1 fruit fly cellular context compared by ENCODE assay signal in genomic region chr3L:20900996-20901395, dm6.
TF ChIP-seq lines count a peak whose summit lies in the region.

No protein-coding gene starts in this region.

TF ChIP-seq in whole organism, embryonic, 481 proteins besides CTCF, POLR2A, EP300 and RAD21 (continued from another document):
- no peak for TF ChIP-seq CG11695 (GFP tag; IDR thresholded peaks at IDR 0.05; lab: Robert Waterston, UW)
- peak; percentile 77 for TF ChIP-seq sens (GFP tag; lab: Kevin White, UChicago)
- TF ChIP-seq CG7357 (GFP tag; IDR thresholded peaks at IDR 0.05; lab: Robert Waterston, UW) = no peak
- peak; percentile 33; the same call in 1 of the 2 replicates for TF ChIP-seq CG10959 (GFP tag; IDR thresholded peaks at IDR 0.05; lab: Robert Waterston, UW)
- no peak for TF ChIP-seq tx (GFP tag; optimal IDR thresholded peaks at IDR 0.05; lab: Kevin White, UChicago)
- no peak for TF ChIP-seq CG9727 (GFP tag; optimal IDR thresholded peaks at IDR 0.05; lab: Kevin White, UChicago)
- TF ChIP-seq CG15514 (GFP tag; optimal IDR thresholded peaks at IDR 0.05; lab: Kevin White, UChicago) = peak; percentile 30
- no peak for TF ChIP-seq psq (GFP tag; optimal IDR thresholded peaks at IDR 0.05; lab: Kevin White, UChicago)
- TF ChIP-seq nau (GFP tag; optimal IDR thresholded peaks at IDR 0.05; lab: Kevin White, UChicago) = peak; percentile 28
- TF ChIP-seq CG17802 (tag; optimal IDR thresholded peaks at IDR 0.05; lab: Kevin White, UChicago) = no peak
- no peak for TF ChIP-seq CG7745 (tag; optimal IDR thresholded peaks at IDR 0.05; lab: Kevin White, UChicago)
- TF ChIP-seq btn (GFP tag; optimal IDR thresholded peaks at IDR 0.05; lab: Kevin White, UChicago) = no peak
- no peak for TF ChIP-seq klu (GFP tag; IDR thresholded peaks at IDR 0.05; lab: Robert Waterston, UW)
- TF ChIP-seq gem (tag; optimal IDR thresholded peaks at IDR 0.05; lab: Kevin White, UChicago) = peak; percentile 11
- no peak for TF ChIP-seq Ssrp (tag; optimal IDR thresholded peaks at IDR 0.05; lab: Kevin White, UChicago)
- no peak for TF ChIP-seq MESR4 (GFP tag; optimal IDR thresholded peaks at IDR 0.05; lab: Kevin White, UChicago)
- peak; percentile 47; the same call in 1 of the 3 replicates for TF ChIP-seq Mrtf (GFP tag; IDR thresholded peaks at IDR 0.05; lab: Robert Waterston, UW)
- TF ChIP-seq ATbp (GFP tag; optimal IDR thresholded peaks at IDR 0.05; lab: Kevin White, UChicago) = peak; percentile 56
- no peak for TF ChIP-seq Drgx (GFP tag; IDR thresholded peaks at IDR 0.05; lab: Robert Waterston, UW)
- TF ChIP-seq bbx (GFP tag; IDR thresholded peaks at IDR 0.05; lab: Robert Waterston, UW; ENCODE audit: partially characterized antibody) = no peak
- no peak for TF ChIP-seq CG15696 (tag; optimal IDR thresholded peaks at IDR 0.05; lab: Kevin White, UChicago)
- TF ChIP-seq CG32772 (GFP tag; IDR thresholded peaks at IDR 0.05; lab: Robert Waterston, UW) = no peak
- peak; percentile 12 for TF ChIP-seq Asciz (GFP tag; optimal IDR thresholded peaks at IDR 0.05; lab: Kevin White, UChicago)
- no peak for TF ChIP-seq TFAM (GFP tag; optimal IDR thresholded peaks at IDR 0.05; lab: Kevin White, UChicago)
- peak; percentile 56 for TF ChIP-seq caup (GFP tag; optimal IDR thresholded peaks at IDR 0.05; lab: Kevin White, UChicago; ENCODE audit: severe bottlenecking)
- TF ChIP-seq Poxn (GFP tag; IDR thresholded peaks at IDR 0.05; lab: Robert Waterston, UW) = no peak
- TF ChIP-seq Deaf1 (tag; optimal IDR thresholded peaks at IDR 0.05; lab: Kevin White, UChicago) = no peak
- 0 out of 2 replicates have a peak, but pooled peaks have one; percentile 24 for TF ChIP-seq CG11696 (GFP tag; IDR thresholded peaks at IDR 0.05; lab: Robert Waterston, UW)
- TF ChIP-seq CG12071 (GFP tag; optimal IDR thresholded peaks at IDR 0.05; lab: Kevin White, UChicago) = peak; percentile 13
- no peak for TF ChIP-seq ase (GFP tag; IDR thresholded peaks at IDR 0.05; lab: Robert Waterston, UW)
- no peak for TF ChIP-seq CG17359 (tag; optimal IDR thresholded peaks at IDR 0.05; lab: Kevin White, UChicago)
- no peak for TF ChIP-seq so (GFP tag; IDR thresholded peaks at IDR 0.05; lab: Robert Waterston, UW)
- TF ChIP-seq Awh (GFP tag; IDR thresholded peaks at IDR 0.05; lab: Robert Waterston, UW) = 0 out of 2 replicates have a peak, but pooled peaks have one; percentile 26
- no peak for TF ChIP-seq CG10321 (GFP tag; IDR thresholded peaks at IDR 0.05; lab: Robert Waterston, UW)
- peak; percentile 4 for TF ChIP-seq HHEX (GFP tag; optimal IDR thresholded peaks at IDR 0.05; lab: Kevin White, UChicago)
- TF ChIP-seq CG14441 (GFP tag; IDR thresholded peaks at IDR 0.05; lab: Robert Waterston, UW) = no peak
- peak; percentile 42; the same call in 1 of the 3 replicates for TF ChIP-seq ci (GFP tag; IDR thresholded peaks at IDR 0.05; lab: Robert Waterston, UW)
- TF ChIP-seq CG18262 (tag; optimal IDR thresholded peaks at IDR 0.05; lab: Kevin White, UChicago) = no peak
- TF ChIP-seq CG10147 (GFP tag; optimal IDR thresholded peaks at IDR 0.05; lab: Kevin White, UChicago) = no peak
- no peak for TF ChIP-seq CG9876 (GFP tag; optimal IDR thresholded peaks at IDR 0.05; lab: Kevin White, UChicago)
- TF ChIP-seq Meics (GFP tag; optimal IDR thresholded peaks at IDR 0.05; lab: Kevin White, UChicago) = peak; percentile 12
- no peak for TF ChIP-seq Dll (GFP tag; IDR thresholded peaks at IDR 0.05; lab: Robert Waterston, UW; ENCODE audit: partially characterized antibody)
- TF ChIP-seq CG16779 (GFP tag; IDR thresholded peaks at IDR 0.05; lab: Robert Waterston, UW) = no peak
- TF ChIP-seq CG5953 (GFP tag; IDR thresholded peaks at IDR 0.05; lab: Robert Waterston, UW) = no peak
- no peak for TF ChIP-seq lov (optimal IDR thresholded peaks at IDR 0.05; lab: Kevin White, UChicago)
- TF ChIP-seq lov (GFP tag; IDR thresholded peaks at IDR 0.05; lab: Robert Waterston, UW) = no peak
- TF ChIP-seq Hmr (GFP tag; optimal IDR thresholded peaks at IDR 0.05; lab: Kevin White, UChicago) = peak; percentile 39
- TF ChIP-seq CG8924 (tag; optimal IDR thresholded peaks at IDR 0.05; lab: Kevin White, UChicago) = no peak
- no peak for TF ChIP-seq lola (GFP tag; optimal IDR thresholded peaks at IDR 0.05; lab: Kevin White, UChicago)
- TF ChIP-seq h (optimal IDR thresholded peaks at IDR 0.05; lab: Kevin White, UChicago) = no peak
- TF ChIP-seq repo (GFP tag; optimal IDR thresholded peaks at IDR 0.05; lab: Kevin White, UChicago) = no peak
- TF ChIP-seq Sox102F (GFP tag; optimal IDR thresholded peaks at IDR 0.05; lab: Kevin White, UChicago) = peak; percentile 27
- TF ChIP-seq lab (GFP tag; optimal IDR thresholded peaks at IDR 0.05; lab: Kevin White, UChicago) = peak; percentile 62
- no peak for TF ChIP-seq phol (tag; optimal IDR thresholded peaks at IDR 0.05; lab: Kevin White, UChicago)
- no peak for TF ChIP-seq Neu2 (GFP tag; optimal IDR thresholded peaks at IDR 0.05; lab: Kevin White, UChicago; ENCODE audit: borderline replicate concordance)
- TF ChIP-seq CG31224 (GFP tag; IDR thresholded peaks at IDR 0.05; lab: Robert Waterston, UW) = no peak
- TF ChIP-seq CG1024 (GFP tag; IDR thresholded peaks at IDR 0.05; lab: Robert Waterston, UW) = 0 out of 2 replicates have a peak, but pooled peaks have one; percentile 11
- TF ChIP-seq fd96Cb (tag; optimal IDR thresholded peaks at IDR 0.05; lab: Kevin White, UChicago) = no peak
- peak; percentile 11 for TF ChIP-seq CG18599 (GFP tag; optimal IDR thresholded peaks at IDR 0.05; lab: Kevin White, UChicago)
- TF ChIP-seq CG10209 (GFP tag; optimal IDR thresholded peaks at IDR 0.05; lab: Kevin White, UChicago) = peak; percentile 0
- no peak for TF ChIP-seq pan (optimal IDR thresholded peaks at IDR 0.05; lab: Kevin White, UChicago)
- TF ChIP-seq pan (GFP tag; optimal IDR thresholded peaks at IDR 0.05 in 1 of 2, IDR thresholded peaks at IDR 0.05 in 1 of 2) = no peak
- no peak for TF ChIP-seq Opbp (GFP tag; IDR thresholded peaks at IDR 0.05; lab: Robert Waterston, UW; ENCODE audit: partially characterized antibody)
